Worm (Caenorhabditis elegans): ENCODE results near the gene clec-226.
A peak's percentile ranks its signal among the peaks of the same experiment; 100 is the strongest.

The clec-226 gene

ce11 chrV:13946385-13947019 lies at the start of gene clec-226, which contains the start of gene srx-10:
TSS of gene clec-226 (plus strand) at chrV:13946969.
TSS of gene srx-10 (minus strand) at chrV:13946485.
- TF ChIP-seq lsy-27 (tag; optimal IDR thresholded peaks at IDR 0.05; ENCODE audit: borderline replicate concordance, insufficient read depth) (no peak), T26A5.8 (tag; optimal IDR thresholded peaks at IDR 0.05) (no peak), nhr-80 (tag; optimal IDR thresholded peaks at IDR 0.05) (no peak), K12H6.12 (tag; optimal IDR thresholded peaks at IDR 0.05) (no peak), mel-28 (tag; optimal IDR thresholded peaks at IDR 0.05; ENCODE audit: borderline replicate concordance) (no peak), dpff-1 (tag; optimal IDR thresholded peaks at IDR 0.05) (no peak), Y53G8AR.9 (GFP tag; conservative IDR thresholded peaks at IDR 0.05) (no peak), efl-1 (GFP tag; optimal IDR thresholded peaks at IDR 0.05) (no peak), B0336.3 (GFP tag; IDR thresholded peaks at IDR 0.05) (no peak), dox-1 (GFP tag; IDR thresholded peaks at IDR 0.05) (no peak), D2030.7 (GFP tag; IDR thresholded peaks at IDR 0.05) (no peak), athp-1 (tag; optimal IDR thresholded peaks at IDR 0.05) (no peak), pbrm-1 (GFP tag; IDR thresholded peaks at IDR 0.05) (no peak), ceh-79 (tag; optimal IDR thresholded peaks at IDR 0.05) (no peak)

- TF ChIP-seq madf-8 (GFP tag; conservative IDR thresholded peaks at IDR 0.05), result no peak
- TF ChIP-seq F57C9.4 (tag; optimal IDR thresholded peaks at IDR 0.05), result no peak
- no peak for TF ChIP-seq lin-54 (GFP tag; optimal IDR thresholded peaks at IDR 0.05)
- TF ChIP-seq nhr-80 (tag; optimal IDR thresholded peaks at IDR 0.05), result peak; percentile 24
Observed at ce11 chrV:13898356-13898755, 48.4 kb upstream of the clec-226 start, which contains the start of gene cyp-35C1. TSS of gene cyp-35C1 (minus strand) at chrV:13898487.

- TF ChIP-seq attf-3 (GFP tag; conservative IDR thresholded peaks at IDR 0.05) (no peak), gei-17 (GFP tag; optimal IDR thresholded peaks at IDR 0.05) (no peak), B0019.2 (GFP tag; conservative IDR thresholded peaks at IDR 0.05) (no peak), hsf-1 (GFP tag; IDR thresholded peaks at IDR 0.05) (no peak), unc-130 (GFP tag; optimal IDR thresholded peaks at IDR 0.05) (no peak), ztf-22 (GFP tag; optimal IDR thresholded peaks at IDR 0.05) (no peak)
Observed at ce11 chrV:13899213-13899612, 47.6 kb upstream of the clec-226 start, which contains the start of gene oac-3. TSS of gene oac-3 (plus strand) at chrV:13899513.

- TF ChIP-seq die-1 (tag; optimal IDR thresholded peaks at IDR 0.05) (no peak), lir-1 (GFP tag; conservative IDR thresholded peaks at IDR 0.05) (no peak), bed-2 (GFP tag; IDR thresholded peaks at IDR 0.05) (no peak), hlh-26 (GFP tag; conservative IDR thresholded peaks at IDR 0.05) (no peak), Y79H2A.3 (GFP tag; conservative IDR thresholded peaks at IDR 0.05) (no peak), ZK185.1 (tag; optimal IDR thresholded peaks at IDR 0.05; ENCODE audit: poor library complexity, severe bottlenecking) (no peak), unc-130 (GFP tag; optimal IDR thresholded peaks at IDR 0.05) (no peak), F49E8.2 (tag; optimal IDR thresholded peaks at IDR 0.05; ENCODE audit: insufficient read depth) (no peak), ama-1 (optimal IDR thresholded peaks at IDR 0.05) (no peak), ama-1 (GFP tag; optimal IDR thresholded peaks at IDR 0.05) (no peak), tbx-9 (tag; optimal IDR thresholded peaks at IDR 0.05; ENCODE audit: borderline replicate concordance) (no peak), F57C9.4 (tag; optimal IDR thresholded peaks at IDR 0.05) (no peak), mel-28 (tag; optimal IDR thresholded peaks at IDR 0.05; ENCODE audit: borderline replicate concordance) (no peak), Y56A3A.18 (GFP tag; IDR thresholded peaks at IDR 0.05) (no peak), Y53F4B.3 (GFP tag; IDR thresholded peaks at IDR 0.05) (no peak), lsl-1 (GFP tag; optimal IDR thresholded peaks at IDR 0.05) (no peak)
Observed at ce11 chrV:13902495-13902894, 44.3 kb upstream of the clec-226 start, which contains the start of gene C06B3.1. TSS of gene C06B3.1 (plus strand) at chrV:13902795.

Data from whole organism, young adult.